Worm (Caenorhabditis elegans) whole organism, L2 larva: ENCODE measurements around the gene frpr-4.

Source experiments
- C34F6.9 ChIP-seq: fragments of 150-350 bp; optimal IDR thresholded peaks from 2 replicates; lab custom pipeline; 2014; ENCODE audit warnings: missing biosample characterization, missing genetic modification characterization
- F13H6.1 ChIP-seq: sonication (generic microtip); optimal IDR thresholded peaks from 2 replicates; lab custom pipeline; 2016; ENCODE audit warnings: missing genetic modification characterization, missing compliant biosample characterization
- Y55F3AM.14 ChIP-seq: fragments of 200-800 bp; sonication (Bioruptor generic); optimal IDR thresholded peaks from 2 replicates; lab custom pipeline; 2018; ENCODE audit warnings: mild to moderate bottlenecking, missing genetic modification characterization, missing compliant biosample characterization
- ZK546.5 ChIP-seq: sonication (generic microtip); optimal IDR thresholded peaks from 2 replicates; lab custom pipeline; 2017; ENCODE audit warnings: missing biosample characterization, missing genetic modification characterization
- alr-1 ChIP-seq: fragments of 150-350 bp; optimal IDR thresholded peaks from 2 replicates; lab custom pipeline; 2014; ENCODE audit warnings: missing biosample characterization, missing genetic modification characterization
- aly-2 ChIP-seq: fragments of 150-350 bp; optimal IDR thresholded peaks from 2 replicates; lab custom pipeline; 2014; ENCODE audit warnings: missing biosample characterization, missing genetic modification characterization
- ama-1 ChIP-seq: fragments of 150-350 bp; optimal IDR thresholded peaks from 2 replicates; lab custom pipeline; 2018; ENCODE audit warnings: inconsistent platforms
- ceh-16 ChIP-seq: fragments of 150-350 bp; optimal IDR thresholded peaks from 2 replicates; lab custom pipeline; 2014; ENCODE audit warnings: missing biosample characterization, missing genetic modification characterization
- ceh-82 ChIP-seq: fragments of 150-350 bp; optimal IDR thresholded peaks from 2 replicates; lab custom pipeline; 2014; ENCODE audit warnings: missing biosample characterization, missing genetic modification characterization
- elt-1 ChIP-seq: fragments of 150-350 bp; optimal IDR thresholded peaks from 2 replicates; lab custom pipeline; 2014; ENCODE audit warnings: missing biosample characterization, missing genetic modification characterization
- lin-13 ChIP-seq: fragments of 150-350 bp; optimal IDR thresholded peaks from 2 replicates; lab custom pipeline; 2014; ENCODE audit warnings: missing biosample characterization, missing genetic modification reagents, missing genetic modification characterization
- lin-39 ChIP-seq: fragments of 150-350 bp; optimal IDR thresholded peaks from 2 replicates; lab custom pipeline; 2014; ENCODE audit warnings: missing biosample characterization, missing genetic modification reagents, missing genetic modification characterization
- mab-5 ChIP-seq: fragments of 150-350 bp; optimal IDR thresholded peaks from 2 replicates; lab custom pipeline; 2014; ENCODE audit warnings: missing biosample characterization, missing genetic modification characterization
- nhr-129 ChIP-seq: fragments of 150-350 bp; optimal IDR thresholded peaks from 2 replicates; lab custom pipeline; 2014; ENCODE audit warnings: missing biosample characterization, missing genetic modification characterization
- nhr-21 ChIP-seq: fragments of 150-350 bp; optimal IDR thresholded peaks from 2 replicates; lab custom pipeline; 2014; ENCODE audit warnings: missing biosample characterization, missing genetic modification characterization
- nhr-23 ChIP-seq: fragments of 150-350 bp; optimal IDR thresholded peaks from 2 replicates; lab custom pipeline; 2014; ENCODE audit warnings: missing biosample characterization, missing genetic modification reagents, missing genetic modification characterization
- nhr-237 ChIP-seq: fragments of 150-350 bp; optimal IDR thresholded peaks from 2 replicates; lab custom pipeline; 2014; ENCODE audit warnings: missing biosample characterization, missing genetic modification characterization
- nhr-25 ChIP-seq: fragments of 150-350 bp; sonication (generic microtip); optimal IDR thresholded peaks from 3 replicates; lab custom pipeline; 2014; ENCODE audit warnings: missing biosample characterization, missing genetic modification characterization
- sem-4 ChIP-seq: fragments of 150-350 bp; optimal IDR thresholded peaks from 2 replicates; lab custom pipeline; 2014; ENCODE audit warnings: missing biosample characterization, missing genetic modification reagents, missing genetic modification characterization
- sma-3 ChIP-seq: sonication (generic microtip); optimal IDR thresholded peaks from 2 replicates; lab custom pipeline; 2016; ENCODE audit warnings: missing genetic modification reagents, missing genetic modification characterization, missing compliant biosample characterization
- sma-9 ChIP-seq, 2 experiments: fragments of 150-350 bp in 1 of 2; sonication (generic microtip) in 1 of 2; optimal IDR thresholded peaks; 2 replicates each; lab custom pipeline; 2014 to 2016; ENCODE audit warnings: missing genetic modification characterization in 2 of 2, mild to moderate bottlenecking in 1 of 2, missing biosample characterization in 1 of 2, missing compliant biosample characterization in 1 of 2, missing genetic modification reagents in 1 of 2, moderate library complexity in 1 of 2
- snpc-4 ChIP-seq: fragments of 150-350 bp; optimal IDR thresholded peaks from 2 replicates; lab custom pipeline; 2014; ENCODE audit warnings: missing biosample characterization, missing genetic modification characterization
- unc-39 ChIP-seq: fragments of 150-350 bp; optimal IDR thresholded peaks from 2 replicates; lab custom pipeline; 2014; ENCODE audit warnings: missing biosample characterization, missing genetic modification characterization
- unc-55 ChIP-seq: fragments of 150-350 bp; sonication (generic microtip); optimal IDR thresholded peaks from 3 replicates; lab custom pipeline; 2014; ENCODE audit warnings: missing biosample characterization, missing genetic modification reagents, missing genetic modification characterization
- unc-62 ChIP-seq: fragments of 150-350 bp; optimal IDR thresholded peaks from 2 replicates; lab custom pipeline; 2014; ENCODE audit warnings: missing biosample characterization, missing genetic modification reagents, missing genetic modification characterization
- ztf-4 ChIP-seq: fragments of 150-350 bp; optimal IDR thresholded peaks from 2 replicates; lab custom pipeline; 2014; ENCODE audit warnings: missing biosample characterization, missing genetic modification characterization

The frpr-4 gene

DNA sequence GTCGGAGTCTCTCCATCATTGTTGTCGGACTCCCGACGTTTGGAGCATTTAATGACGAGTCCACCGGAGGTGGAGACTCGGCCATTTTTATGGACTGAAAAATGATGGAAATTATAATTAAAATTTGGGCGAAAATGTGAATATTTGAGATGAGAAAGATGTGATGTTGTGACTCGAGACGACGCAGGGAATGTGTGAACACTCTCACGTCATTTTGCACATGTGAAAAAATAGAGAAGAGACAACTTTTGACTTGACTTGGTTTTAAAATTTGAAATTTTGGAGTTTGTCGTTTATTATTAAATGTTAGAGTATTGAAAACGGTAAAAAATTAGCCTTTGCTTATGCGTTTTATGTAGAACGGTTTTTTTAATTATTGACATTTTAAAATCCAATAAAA is 30.1 kb downstream of the frpr-4 start, which contains the start of gene dsh-1:
TSS of gene dsh-1 (minus strand) at position 101 of the 400 bp plus-strand sequence.
- TF ChIP-seq sma-9 (GFP tag; optimal IDR thresholded peaks at IDR 0.05; lab: Kevin White, UChicago) (no peak), sma-9 (tag; optimal IDR thresholded peaks at IDR 0.05; lab: Kevin White, UChicago) (no peak), lin-13 (GFP tag; lab: Kevin White, UChicago) (no peak), ceh-16 (tag; lab: Kevin White, UChicago) (no peak), ztf-4 (no peak), unc-62 (GFP tag; lab: Kevin White, UChicago) (no peak), C34F6.9 (tag; lab: Kevin White, UChicago) (no peak), ceh-82 (tag; lab: Kevin White, UChicago) (no peak), F13H6.1 (tag; lab: Kevin White, UChicago) (no peak), ama-1 (lab: Kevin White, UChicago) (no peak), ZK546.5 (tag; lab: Kevin White, UChicago) (no peak)
- TF ChIP-seq, all 48 proteins: peak for 0

ce11 chrII:5222830-5223229 is 32.5 kb downstream of the frpr-4 start:
- TF ChIP-seq elt-1 = no peak
- TF ChIP-seq nhr-129 (tag; lab: Kevin White, UChicago) = peak; percentile 14
- no peak for TF ChIP-seq ztf-4
- TF ChIP-seq mab-5 (tag; lab: Kevin White, UChicago) = peak; percentile 0
- no peak for TF ChIP-seq sem-4
- TF ChIP-seq snpc-4 = no peak
- TF ChIP-seq nhr-25 = no peak
- no peak for TF ChIP-seq nhr-237 (tag; lab: Kevin White, UChicago)
- no peak for TF ChIP-seq nhr-23

ce11 chrII:5220648-5221047 is 34.7 kb downstream of the frpr-4 start:
- TF ChIP-seq mab-5 (tag; lab: Kevin White, UChicago) (peak; percentile 47), sma-9 (GFP tag; optimal IDR thresholded peaks at IDR 0.05; lab: Kevin White, UChicago) (peak; percentile 38), sma-9 (tag; optimal IDR thresholded peaks at IDR 0.05; lab: Kevin White, UChicago) (no peak), nhr-237 (tag; lab: Kevin White, UChicago) (no peak)

DNA sequence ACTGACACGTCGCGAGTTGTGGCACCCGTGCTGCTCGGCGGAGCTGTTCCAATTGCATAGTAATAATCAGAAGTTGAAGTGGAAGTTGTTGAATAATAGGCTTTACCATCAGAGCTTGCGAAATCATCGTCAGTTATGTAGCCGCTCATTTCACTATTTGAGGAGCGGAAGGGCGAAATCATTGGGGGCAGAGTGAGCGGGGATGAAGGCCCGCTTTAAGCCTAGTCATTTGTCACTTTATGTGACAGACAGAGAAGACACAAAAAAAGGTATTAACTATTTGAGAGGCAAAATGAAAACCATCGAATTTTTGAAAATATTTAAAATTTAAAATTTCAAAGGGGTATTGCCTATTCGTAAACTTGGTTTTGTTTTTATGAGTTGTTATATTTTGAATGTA is 37.0 kb downstream of the frpr-4 start:
- TF ChIP-seq unc-55 (GFP tag; lab: Kevin White, UChicago) (peak; percentile 30), mab-5 (tag; lab: Kevin White, UChicago) (peak; percentile 20), unc-62 (GFP tag; lab: Kevin White, UChicago) (no peak)

- TF ChIP-seq nhr-21 (no peak), snpc-4 (no peak), Y55F3AM.14 (GFP tag; lab: Kevin White, UChicago) (no peak), nhr-23 (no peak)
- TF ChIP-seq, all 48 proteins: peak for 0
Measured at ce11 chrII:5212675-5213074, 42.7 kb downstream of the frpr-4 start, which contains the start of gene C34F11.1. TSS of gene C34F11.1 (plus strand) at chrII:5212975.

- no peak for TF ChIP-seq nhr-25
- TF ChIP-seq sma-3 (GFP tag; lab: Kevin White, UChicago) = no peak
- no peak for TF ChIP-seq unc-39 (tag; lab: Kevin White, UChicago)
- TF ChIP-seq lin-39 (tag; lab: Kevin White, UChicago) = no peak
- no peak for TF ChIP-seq aly-2 (tag; lab: Kevin White, UChicago)
Measured at ce11 chrII:5211970-5212369, 43.4 kb downstream of the frpr-4 start, which contains the start of gene C34F11.2. TSS of gene C34F11.2 (plus strand) at chrII:5212270.

ce11 chrII:5210830-5211229 is 44.5 kb downstream of the frpr-4 start, which contains the start of gene C34F11.8:
TSS of gene C34F11.8 (minus strand) at chrII:5210964.
- TF ChIP-seq nhr-25 (peak; percentile 43), F13H6.1 (tag; lab: Kevin White, UChicago) (no peak), sma-3 (GFP tag; lab: Kevin White, UChicago) (peak; percentile 1), snpc-4 (no peak), lin-13 (GFP tag; lab: Kevin White, UChicago) (no peak), alr-1 (no peak)

DNA sequence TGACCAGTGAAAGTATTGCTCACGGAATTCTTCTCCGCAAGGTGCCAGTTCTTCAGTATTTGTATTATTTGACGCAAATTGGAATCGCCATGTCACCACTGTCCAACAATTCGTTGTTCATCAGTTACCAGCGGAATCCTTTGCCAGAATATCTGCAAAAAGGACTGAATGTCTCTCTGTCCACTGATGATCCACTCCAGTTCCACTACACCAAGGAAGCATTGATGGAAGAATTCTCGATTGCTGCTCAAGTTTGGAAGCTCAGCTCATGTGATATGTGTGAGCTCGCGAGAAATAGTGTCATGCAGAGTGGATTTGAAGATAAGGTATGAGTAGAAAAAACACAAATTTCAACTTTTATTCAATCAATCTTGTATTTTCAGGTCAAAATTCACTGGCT is 46.2 kb downstream of the frpr-4 start:
- TF ChIP-seq nhr-23 = no peak
- TF ChIP-seq sma-3 (GFP tag; lab: Kevin White, UChicago) = peak; percentile 32
